Fruit fly (Drosophila melanogaster) whole organism, embryonic: ENCODE measurements around the gene Zasp66.

Experiments used
- Blimp-1 ChIP-seq: fragments of 200-800 bp; sonication (Bioruptor generic); optimal IDR thresholded peaks from 3 replicates; lab custom pipeline; 2018; ENCODE audit warnings: missing biosample characterization, missing genetic modification characterization, mild to moderate bottlenecking, moderate library complexity, missing genetic modification reagents
- CG10147 ChIP-seq: fragments of 200-800 bp; sonication (Bioruptor generic); optimal IDR thresholded peaks from 2 replicates; lab custom pipeline; 2019; ENCODE audit warnings: missing biosample characterization, mild to moderate bottlenecking, missing genetic modification characterization, moderate library complexity
- CG1024 ChIP-seq: fragments of 200-800 bp; sonication (Bioruptor generic); IDR thresholded peaks from 2 replicates; pipeline ENCODE4 v1.3.6; 2022; ENCODE audit warnings: missing biosample characterization, missing genetic modification characterization
- CG11398 ChIP-seq: fragments of 200-800 bp; sonication (Bioruptor generic); optimal IDR thresholded peaks from 2 replicates; lab custom pipeline; 2016; ENCODE audit warnings: missing biosample characterization, missing genetic modification characterization
- CG11560 ChIP-seq: fragments of 200-800 bp; sonication (Bioruptor generic); IDR thresholded peaks from 3 replicates; pipeline ENCODE4 v1.3.6; 2022; ENCODE audit warnings: missing biosample characterization, missing genetic modification characterization
- CG11695 ChIP-seq: fragments of 200-800 bp; sonication (Bioruptor generic); IDR thresholded peaks from 3 replicates; pipeline ENCODE4 v1.3.6; 2022; ENCODE audit warnings: missing biosample characterization, missing genetic modification characterization
- CG12769 ChIP-seq: fragments of 200-800 bp; sonication (Bioruptor generic); optimal IDR thresholded peaks from 2 replicates; lab custom pipeline; 2019; ENCODE audit warnings: missing biosample characterization, mild to moderate bottlenecking, missing genetic modification characterization, moderate library complexity
- CG13424 ChIP-seq: fragments of 200-800 bp; sonication (Bioruptor generic); optimal IDR thresholded peaks from 2 replicates; lab custom pipeline; 2019; ENCODE audit warnings: missing biosample characterization, mild to moderate bottlenecking, missing genetic modification characterization, moderate library complexity
- CG15269 ChIP-seq: fragments of 200-800 bp; sonication (Bioruptor generic); optimal IDR thresholded peaks from 2 replicates; lab custom pipeline; 2018; ENCODE audit warnings: missing biosample characterization, mild to moderate bottlenecking, missing genetic modification characterization, moderate library complexity
- CG15696 ChIP-seq: fragments of 200-800 bp; sonication (Bioruptor generic); optimal IDR thresholded peaks from 2 replicates; lab custom pipeline; 2019; ENCODE audit warnings: missing biosample characterization, mild to moderate bottlenecking, missing genetic modification characterization, moderate library complexity
- CG17385 ChIP-seq: fragments of 200-800 bp; sonication (Bioruptor generic); optimal IDR thresholded peaks from 3 replicates; lab custom pipeline; 2018; ENCODE audit warnings: missing biosample characterization, mild to moderate bottlenecking, missing genetic modification characterization
- CG18011 ChIP-seq: fragments of 200-800 bp; sonication (Bioruptor generic); optimal IDR thresholded peaks from 2 replicates; lab custom pipeline; 2017; ENCODE audit warnings: missing biosample characterization, missing genetic modification characterization, mild to moderate bottlenecking, moderate library complexity, missing genotype
- CG18599 ChIP-seq: fragments of 200-800 bp; sonication (Bioruptor generic); optimal IDR thresholded peaks from 3 replicates; lab custom pipeline; 2017; ENCODE audit warnings: missing biosample characterization, missing genetic modification characterization, mild to moderate bottlenecking, moderate library complexity, missing genetic modification reagents
- CG2116 ChIP-seq: fragments of 200-800 bp; sonication (Bioruptor generic); optimal IDR thresholded peaks from 3 replicates; lab custom pipeline; 2018; ENCODE audit warnings: missing biosample characterization, mild to moderate bottlenecking, missing genetic modification characterization
- CG31224 ChIP-seq: fragments of 200-800 bp; sonication (Bioruptor generic); IDR thresholded peaks from 2 replicates; pipeline ENCODE4 v1.3.6; 2022; ENCODE audit warnings: missing biosample characterization, missing genetic modification characterization
- CG32767 ChIP-seq: fragments of 200-800 bp; sonication (Bioruptor generic); IDR thresholded peaks from 2 replicates; pipeline ENCODE4 v1.3.6; 2022; ENCODE audit warnings: missing biosample characterization, missing genetic modification characterization
- CG34376 ChIP-seq: fragments of 200-800 bp; sonication (Bioruptor generic); optimal IDR thresholded peaks from 2 replicates; lab custom pipeline; 2018; ENCODE audit warnings: missing biosample characterization, mild to moderate bottlenecking, missing genetic modification characterization
- CG34422 ChIP-seq: fragments of 200-800 bp; sonication (Bioruptor generic); IDR thresholded peaks from 3 replicates; pipeline ENCODE4 v1.3.6; 2022; ENCODE audit warnings: missing biosample characterization, missing genetic modification characterization
- CG3995 ChIP-seq: fragments of 200-800 bp; sonication (Bioruptor generic); optimal IDR thresholded peaks from 3 replicates; lab custom pipeline; 2016; ENCODE audit warnings: missing biosample characterization, missing genetic modification characterization
- CG42726 ChIP-seq: fragments of 200-800 bp; sonication (Bioruptor generic); IDR thresholded peaks from 2 replicates; pipeline ENCODE4 v1.3.6; 2022; ENCODE audit warnings: missing biosample characterization, missing genetic modification characterization; ENCODE audit not compliant: partially characterized antibody
- CG6765 ChIP-seq: fragments of 200-800 bp; sonication (Bioruptor generic); optimal IDR thresholded peaks from 3 replicates; lab custom pipeline; 2017; ENCODE audit warnings: missing biosample characterization, mild to moderate bottlenecking, missing genetic modification characterization
- CG7271 ChIP-seq: fragments of 200-800 bp; sonication (Bioruptor generic); optimal IDR thresholded peaks from 2 replicates; lab custom pipeline; 2018; ENCODE audit warnings: missing biosample characterization, mild to moderate bottlenecking, missing genetic modification characterization, moderate library complexity
- CG8290 ChIP-seq, 3 experiments: fragments of 200-800 bp; sonication (Bioruptor generic); optimal IDR thresholded peaks; 2 replicates each; lab custom pipeline; 2016 to 2019; ENCODE audit warnings: missing biosample characterization in 3 of 3, missing genetic modification characterization in 3 of 3, mild to moderate bottlenecking in 2 of 3, moderate library complexity in 1 of 3
- CG9215 ChIP-seq: fragments of 200-800 bp; sonication (Bioruptor generic); IDR thresholded peaks from 2 replicates; pipeline ENCODE4 v1.3.6; 2022; ENCODE audit warnings: missing biosample characterization, missing genetic modification characterization
- CHES-1-like ChIP-seq: fragments of 200-800 bp; sonication (Bioruptor generic); optimal IDR thresholded peaks from 2 replicates; lab custom pipeline; 2016; ENCODE audit warnings: missing biosample characterization, missing genetic modification characterization
- D19A ChIP-seq: fragments of 200-800 bp; optimal IDR thresholded peaks from 3 replicates; lab custom pipeline; 2019; ENCODE audit warnings: missing biosample characterization, mild to moderate bottlenecking, missing genetic modification characterization, moderate library complexity
- Dbx ChIP-seq: fragments of 200-800 bp; sonication (Bioruptor generic); IDR thresholded peaks from 3 replicates; pipeline ENCODE4 v1.3.6; 2022; ENCODE audit warnings: missing biosample characterization, missing genetic modification characterization
- Deaf1 ChIP-seq: fragments of 200-800 bp; optimal IDR thresholded peaks from 3 replicates; lab custom pipeline; 2019; ENCODE audit warnings: missing biosample characterization, mild to moderate bottlenecking, missing genetic modification characterization, moderate library complexity
- Fer1 ChIP-seq: fragments of 200-800 bp; sonication (Bioruptor generic); optimal IDR thresholded peaks from 2 replicates; lab custom pipeline; 2017; ENCODE audit warnings: missing biosample characterization, mild to moderate bottlenecking, missing genetic modification characterization
- HLH3B ChIP-seq: fragments of 200-800 bp; sonication (Bioruptor generic); IDR thresholded peaks from 2 replicates; pipeline ENCODE4 v1.3.6; 2022; ENCODE audit warnings: missing biosample characterization, missing genetic modification characterization
- HmgZ ChIP-seq: fragments of 200-800 bp; sonication (Bioruptor generic); optimal IDR thresholded peaks from 2 replicates; lab custom pipeline; 2018; ENCODE audit warnings: missing biosample characterization, mild to moderate bottlenecking, missing genetic modification characterization
- Hr78 ChIP-seq, 2 experiments: fragments of 200-800 bp in 1 of 2; fragments of >200 bp in 1 of 2; sonication (Bioruptor generic) in 1 of 2; optimal IDR thresholded peaks; 2 replicates each; lab custom pipeline; 2017 to 2019; ENCODE audit warnings: missing biosample characterization in 2 of 2, missing genetic modification characterization in 2 of 2, mild to moderate bottlenecking in 1 of 2, moderate library complexity in 1 of 2
- Oli ChIP-seq: fragments of 200-800 bp; sonication (Bioruptor generic); optimal IDR thresholded peaks from 2 replicates; lab custom pipeline; 2018; ENCODE audit warnings: missing biosample characterization, mild to moderate bottlenecking, missing genetic modification characterization, moderate library complexity
- Rx ChIP-seq: fragments of 200-800 bp; sonication (Bioruptor generic); IDR thresholded peaks from 2 replicates; pipeline ENCODE4 v1.3.6; 2022; ENCODE audit warnings: missing biosample characterization, missing genetic modification characterization
- Sry-β ChIP-seq: fragments of 200-800 bp; sonication (Bioruptor generic); optimal IDR thresholded peaks from 2 replicates; lab custom pipeline; 2018; ENCODE audit warnings: missing biosample characterization, mild to moderate bottlenecking, missing genetic modification characterization, moderate library complexity
- ato ChIP-seq: fragments of 200-800 bp; sonication (Bioruptor generic); IDR thresholded peaks from 2 replicates; pipeline ENCODE4 v1.3.6; 2022; ENCODE audit warnings: missing biosample characterization, missing genetic modification characterization; ENCODE audit not compliant: partially characterized antibody
- bowl ChIP-seq: fragments of 200-800 bp; sonication (Bioruptor generic); IDR thresholded peaks from 2 replicates; pipeline ENCODE4 v1.3.6; 2022; ENCODE audit warnings: missing biosample characterization, missing genetic modification characterization
- crp ChIP-seq, 2 experiments: fragments of 200-800 bp; sonication (Bioruptor generic); optimal IDR thresholded peaks; 2 replicates in 1 of 2; 3 replicates in 1 of 2; lab custom pipeline; 2017; ENCODE audit warnings: missing biosample characterization in 2 of 2, missing genetic modification characterization in 2 of 2, mild to moderate bottlenecking in 1 of 2, moderate library complexity in 1 of 2
- fd102C ChIP-seq: fragments of 200-800 bp; sonication (Bioruptor generic); optimal IDR thresholded peaks from 2 replicates; lab custom pipeline; 2018; ENCODE audit warnings: missing biosample characterization, mild to moderate bottlenecking, missing genetic modification characterization, moderate library complexity
- fru ChIP-seq: fragments of >200 bp; optimal IDR thresholded peaks from 2 replicates; lab custom pipeline; 2017
- gsb-n ChIP-seq: fragments of 200-800 bp; sonication (Bioruptor generic); optimal IDR thresholded peaks from 3 replicates; lab custom pipeline; 2018; ENCODE audit warnings: missing biosample characterization, mild to moderate bottlenecking, missing genetic modification characterization
- kni ChIP-seq: fragments of 200-800 bp; sonication (Bioruptor generic); optimal IDR thresholded peaks from 3 replicates; lab custom pipeline; 2017; ENCODE audit warnings: mild to moderate bottlenecking, missing biosample characterization, missing genetic modification reagents, missing genetic modification characterization
- odd ChIP-seq: fragments of 200-800 bp; sonication (Bioruptor generic); optimal IDR thresholded peaks from 2 replicates; lab custom pipeline; 2017; ENCODE audit warnings: missing biosample characterization, mild to moderate bottlenecking, missing genetic modification characterization
- org-1 ChIP-seq: fragments of 200-800 bp; sonication (Bioruptor generic); optimal IDR thresholded peaks from 2 replicates; lab custom pipeline; 2017; ENCODE audit warnings: missing biosample characterization, missing genetic modification characterization
- phol ChIP-seq: fragments of 200-800 bp; sonication (Bioruptor generic); optimal IDR thresholded peaks from 3 replicates; lab custom pipeline; 2018; ENCODE audit warnings: missing biosample characterization, mild to moderate bottlenecking, missing genetic modification characterization, moderate library complexity
- pnt ChIP-seq: fragments of 200-800 bp; sonication (Bioruptor generic); optimal IDR thresholded peaks from 3 replicates; lab custom pipeline; 2016; ENCODE audit warnings: missing biosample characterization, missing genetic modification characterization
- sr ChIP-seq: fragments of 200-800 bp; sonication (Bioruptor generic); IDR thresholded peaks from 3 replicates; pipeline ENCODE4 v1.3.6; 2022; ENCODE audit warnings: missing biosample characterization, missing genetic modification characterization
- tx ChIP-seq: fragments of 200-800 bp; sonication (Bioruptor generic); optimal IDR thresholded peaks from 2 replicates; lab custom pipeline; 2016; ENCODE audit warnings: missing biosample characterization, missing genetic modification characterization
- wek ChIP-seq: fragments of 200-800 bp; sonication (Bioruptor generic); optimal IDR thresholded peaks from 3 replicates; lab custom pipeline; 2018; ENCODE audit warnings: missing biosample characterization, mild to moderate bottlenecking, missing genetic modification characterization, moderate library complexity

Zasp66 gene

dm6 chr3L:8682551-8683375 is 58.6 kb downstream of the Zasp66 start (continued):
- TF ChIP-seq CG15269 (tag; lab: Kevin White, UChicago), result no peak
- TF ChIP-seq pnt (GFP tag; lab: Kevin White, UChicago), result no peak
- peak; percentile 40 for TF ChIP-seq CG3995 (GFP tag; lab: Kevin White, UChicago)
- TF ChIP-seq bowl (GFP tag; lab: Robert Waterston, UW), result no peak
- peak; percentile 9 for TF ChIP-seq Blimp-1 (GFP tag; lab: Kevin White, UChicago)
- TF ChIP-seq CG7271, result no peak
- no peak for TF ChIP-seq ato (GFP tag; lab: Robert Waterston, UW)
- no peak for TF ChIP-seq Fer1 (GFP tag; lab: Kevin White, UChicago)
- no peak for TF ChIP-seq HLH3B (GFP tag; lab: Robert Waterston, UW)
- no peak for TF ChIP-seq fru (lab: Kevin White, UChicago)
- TF ChIP-seq CG6765, result no peak
- TF ChIP-seq kni, result no peak
- no peak for TF ChIP-seq CG11398 (GFP tag; lab: Kevin White, UChicago)
- TF ChIP-seq Oli (tag; lab: Kevin White, UChicago), result no peak
- no peak for TF ChIP-seq fd102C (GFP tag; lab: Kevin White, UChicago)
- TF ChIP-seq wek (GFP tag; lab: Kevin White, UChicago), result no peak
- TF ChIP-seq CG2116, result no peak
- no peak for TF ChIP-seq tx (GFP tag; lab: Kevin White, UChicago)
- TF ChIP-seq crp (GFP tag; optimal IDR thresholded peaks at IDR 0.05; lab: Kevin White, UChicago), result no peak
- TF ChIP-seq Rx (GFP tag; lab: Robert Waterston, UW), result no peak
- peak; percentile 7 for TF ChIP-seq phol (tag; lab: Kevin White, UChicago)
- no peak for TF ChIP-seq CG10147 (GFP tag; lab: Kevin White, UChicago)
- TF ChIP-seq D19A (tag; lab: Kevin White, UChicago), result no peak
- no peak for TF ChIP-seq CG32767 (GFP tag; lab: Robert Waterston, UW)
- TF ChIP-seq CG15696, result no peak
- no peak for TF ChIP-seq CG8290 (GFP tag; optimal IDR thresholded peaks at IDR 0.05; lab: Kevin White, UChicago)
- TF ChIP-seq CG8290 (tag; optimal IDR thresholded peaks at IDR 0.05; lab: Kevin White, UChicago), result peak in 1 of 2 experiments; percentile 63
- no peak for TF ChIP-seq odd (GFP tag; lab: Kevin White, UChicago)
- no peak for TF ChIP-seq Sry-β (GFP tag; lab: Kevin White, UChicago)
- TF ChIP-seq CG9215 (GFP tag; lab: Robert Waterston, UW), result no peak
- no peak for TF ChIP-seq CG18011 (GFP tag; lab: Kevin White, UChicago)
- peak; percentile 20 for TF ChIP-seq Deaf1 (tag; lab: Kevin White, UChicago)
- TF ChIP-seq CG11560 (tag; lab: Robert Waterston, UW), result no peak
- no peak for TF ChIP-seq CG42726 (GFP tag; lab: Robert Waterston, UW)
- 0 out of 3 replicates have a peak, but pooled peaks have one; percentile 50 for TF ChIP-seq CG11695 (GFP tag; lab: Robert Waterston, UW)
- no peak for TF ChIP-seq CG13424 (tag; lab: Kevin White, UChicago)

- 0 out of 2 replicates have a peak, but pooled peaks have one; percentile 19 for TF ChIP-seq CG31224 (GFP tag; lab: Robert Waterston, UW)
- TF ChIP-seq gsb-n (tag; lab: Kevin White, UChicago), result no peak
- peak; percentile 18 for TF ChIP-seq CHES-1-like
- TF ChIP-seq CG34422 (GFP tag; lab: Robert Waterston, UW), result no peak
- no peak for TF ChIP-seq CG1024 (GFP tag; lab: Robert Waterston, UW)
- peak; percentile 60 for TF ChIP-seq CG18599 (GFP tag; lab: Kevin White, UChicago)
- no peak for TF ChIP-seq HmgZ
- TF ChIP-seq sr (GFP tag; lab: Robert Waterston, UW), result 0 out of 3 replicates have a peak, but pooled peaks have one; percentile 8
- peak; percentile 31 for TF ChIP-seq org-1 (GFP tag; lab: Kevin White, UChicago)
- peak in 1 of 2 experiments; percentile 55 for TF ChIP-seq Hr78 (GFP tag; optimal IDR thresholded peaks at IDR 0.05; lab: Kevin White, UChicago)
- peak; percentile 60 for TF ChIP-seq CG12769
- TF ChIP-seq CG17385 (GFP tag; lab: Kevin White, UChicago), result peak; percentile 12
- 0 out of 3 replicates have a peak, but pooled peaks have one; percentile 51 for TF ChIP-seq Dbx (GFP tag; lab: Robert Waterston, UW)
- no peak for TF ChIP-seq CG34376 (GFP tag; lab: Kevin White, UChicago)
Measured at dm6 chr3L:8683773-8684172, 59.6 kb downstream of the Zasp66 start.
